Fruit fly (Drosophila melanogaster) whole organism, embryonic: ENCODE results near the gene lgs.

Experiments used
- Abd-B ChIP-seq: fragments of 200-800 bp; sonication (Bioruptor generic); optimal IDR thresholded peaks from 2 replicates; lab custom pipeline; 2018; ENCODE audit warnings: missing biosample characterization, mild to moderate bottlenecking, missing genetic modification characterization, moderate library complexity
- Bteb2 ChIP-seq: fragments of 200-800 bp; sonication (Bioruptor generic); optimal IDR thresholded peaks from 2 replicates; lab custom pipeline; 2016; ENCODE audit warnings: missing biosample characterization, missing genetic modification characterization
- CG1024 ChIP-seq: fragments of 200-800 bp; sonication (Bioruptor generic); IDR thresholded peaks from 2 replicates; pipeline ENCODE4 v1.3.6; 2022; ENCODE audit warnings: missing biosample characterization, missing genetic modification characterization
- CG10654 ChIP-seq: fragments of 200-800 bp; sonication (Bioruptor generic); optimal IDR thresholded peaks from 2 replicates; lab custom pipeline; 2016; ENCODE audit warnings: missing biosample characterization, missing genetic modification characterization
- CG10959 ChIP-seq: fragments of 200-800 bp; sonication (Bioruptor generic); IDR thresholded peaks from 2 replicates; pipeline ENCODE4 v1.3.6; 2022; ENCODE audit warnings: missing biosample characterization, missing genetic modification characterization
- CG11695 ChIP-seq: fragments of 200-800 bp; sonication (Bioruptor generic); IDR thresholded peaks from 3 replicates; pipeline ENCODE4 v1.3.6; 2022; ENCODE audit warnings: missing biosample characterization, missing genetic modification characterization
- CG12391 ChIP-seq: fragments of 200-800 bp; sonication (Bioruptor generic); optimal IDR thresholded peaks from 3 replicates; lab custom pipeline; 2018; ENCODE audit warnings: missing biosample characterization, mild to moderate bottlenecking, missing genetic modification characterization, moderate library complexity
- CG13775 ChIP-seq: fragments of 200-800 bp; sonication (Bioruptor generic); optimal IDR thresholded peaks from 3 replicates; lab custom pipeline; 2017; ENCODE audit warnings: missing biosample characterization, mild to moderate bottlenecking, missing genetic modification characterization
- CG13894 ChIP-seq: fragments of 200-800 bp; sonication (Bioruptor generic); optimal IDR thresholded peaks from 3 replicates; lab custom pipeline; 2018; ENCODE audit warnings: missing biosample characterization, mild to moderate bottlenecking, missing genetic modification characterization, moderate library complexity
- CG1647 ChIP-seq: fragments of 200-800 bp; sonication (Bioruptor generic); optimal IDR thresholded peaks from 3 replicates; lab custom pipeline; 2016; ENCODE audit warnings: missing biosample characterization, missing genetic modification characterization
- CG17359 ChIP-seq: fragments of 200-800 bp; sonication (Bioruptor generic); optimal IDR thresholded peaks from 3 replicates; lab custom pipeline; 2018; ENCODE audit warnings: missing biosample characterization, mild to moderate bottlenecking, missing genetic modification characterization, moderate library complexity
- CG1832 ChIP-seq: fragments of 200-800 bp; sonication (Bioruptor generic); optimal IDR thresholded peaks from 2 replicates; lab custom pipeline; 2017; ENCODE audit warnings: missing biosample characterization, mild to moderate bottlenecking, missing genetic modification characterization, inconsistent platforms
- CG18764 ChIP-seq: fragments of 200-800 bp; sonication (Bioruptor generic); optimal IDR thresholded peaks from 3 replicates; lab custom pipeline; 2016; ENCODE audit warnings: missing biosample characterization, missing genetic modification characterization
- CG2199 ChIP-seq: fragments of 200-800 bp; sonication (Bioruptor generic); IDR thresholded peaks from 3 replicates; pipeline ENCODE4 v1.3.6; 2022; ENCODE audit warnings: missing biosample characterization, missing genetic modification characterization
- CG2712 ChIP-seq: fragments of 200-800 bp; optimal IDR thresholded peaks from 3 replicates; lab custom pipeline; 2019; ENCODE audit warnings: missing biosample characterization, mild to moderate bottlenecking, missing genetic modification characterization, moderate library complexity
- CG30020 ChIP-seq: fragments of 200-800 bp; optimal IDR thresholded peaks from 2 replicates; lab custom pipeline; 2019; ENCODE audit warnings: missing biosample characterization, mild to moderate bottlenecking, missing genetic modification characterization, moderate library complexity
- CG34376 ChIP-seq: fragments of 200-800 bp; sonication (Bioruptor generic); optimal IDR thresholded peaks from 2 replicates; lab custom pipeline; 2018; ENCODE audit warnings: missing biosample characterization, mild to moderate bottlenecking, missing genetic modification characterization
- CG4707 ChIP-seq: fragments of 200-800 bp; sonication (Bioruptor generic); optimal IDR thresholded peaks from 2 replicates; lab custom pipeline; 2018; ENCODE audit warnings: missing biosample characterization, mild to moderate bottlenecking, missing genetic modification characterization, moderate library complexity
- CG8290 ChIP-seq, 3 experiments: fragments of 200-800 bp; sonication (Bioruptor generic); optimal IDR thresholded peaks; 2 replicates each; lab custom pipeline; 2016 to 2019; ENCODE audit warnings: missing biosample characterization in 3 of 3, missing genetic modification characterization in 3 of 3, mild to moderate bottlenecking in 2 of 3, moderate library complexity in 1 of 3
- CG8478 ChIP-seq: fragments of >200 bp; optimal IDR thresholded peaks from 2 replicates; lab custom pipeline; 2018
- ERR ChIP-seq: fragments of 200-800 bp; sonication (Bioruptor generic); optimal IDR thresholded peaks from 2 replicates; lab custom pipeline; 2016; ENCODE audit warnings: missing biosample characterization, missing genetic modification characterization
- Ets97D ChIP-seq: fragments of 200-800 bp; sonication (Bioruptor generic); optimal IDR thresholded peaks from 3 replicates; lab custom pipeline; 2016; ENCODE audit warnings: missing biosample characterization, missing genetic modification characterization
- Gsc ChIP-seq: fragments of 200-800 bp; sonication (Bioruptor generic); IDR thresholded peaks from 2 replicates; pipeline ENCODE4 v1.3.6; 2022; ENCODE audit warnings: missing biosample characterization, missing genetic modification characterization
- HLH3B ChIP-seq: fragments of 200-800 bp; sonication (Bioruptor generic); IDR thresholded peaks from 2 replicates; pipeline ENCODE4 v1.3.6; 2022; ENCODE audit warnings: missing biosample characterization, missing genetic modification characterization
- Hr39 ChIP-seq: fragments of >200 bp; optimal IDR thresholded peaks from 2 replicates; lab custom pipeline; 2017
- Hr51 ChIP-seq, 2 experiments: fragments of 200-800 bp; sonication (Bioruptor generic); optimal IDR thresholded peaks; 2 replicates in 1 of 2; 3 replicates in 1 of 2; lab custom pipeline; 2016 to 2018; ENCODE audit warnings: missing biosample characterization in 2 of 2, missing genetic modification characterization in 2 of 2, mild to moderate bottlenecking in 1 of 2, moderate library complexity in 1 of 2
- MBD-R2 ChIP-seq: fragments of 200-800 bp; sonication (Bioruptor generic); IDR thresholded peaks from 2 replicates; pipeline ENCODE4 v1.3.6; 2022; ENCODE audit warnings: missing biosample characterization, missing genetic modification characterization
- MTF-1 ChIP-seq: fragments of 200-800 bp; sonication (Bioruptor generic); optimal IDR thresholded peaks from 2 replicates; lab custom pipeline; 2018; ENCODE audit warnings: missing biosample characterization, mild to moderate bottlenecking, missing genetic modification characterization, borderline replicate concordance
- Taf1 ChIP-seq: fragments of 200-800 bp; sonication (Bioruptor generic); IDR thresholded peaks from 2 replicates; pipeline ENCODE4 v1.3.6; 2022; ENCODE audit warnings: missing biosample characterization, missing genetic modification characterization
- Tbp ChIP-seq: fragments of >200 bp; optimal IDR thresholded peaks from 2 replicates; lab custom pipeline; 2018; ENCODE audit warnings: missing biosample characterization, missing genetic modification characterization
- YL-1 ChIP-seq: fragments of 200-800 bp; sonication (Bioruptor generic); optimal IDR thresholded peaks from 3 replicates; lab custom pipeline; 2017; ENCODE audit warnings: missing biosample characterization, mild to moderate bottlenecking, missing genetic modification characterization
- amos ChIP-seq: fragments of 200-800 bp; sonication (Bioruptor generic); IDR thresholded peaks from 2 replicates; pipeline ENCODE4 v1.3.6; 2022; ENCODE audit warnings: missing biosample characterization, missing genetic modification characterization; ENCODE audit not compliant: partially characterized antibody
- exex ChIP-seq: fragments of 200-800 bp; sonication (Bioruptor generic); optimal IDR thresholded peaks from 4 replicates; lab custom pipeline; 2018; ENCODE audit warnings: missing biosample characterization, mild to moderate bottlenecking, missing genetic modification characterization, moderate library complexity
- grau ChIP-seq: fragments of 200-800 bp; optimal IDR thresholded peaks from 3 replicates; lab custom pipeline; 2019; ENCODE audit warnings: missing biosample characterization, mild to moderate bottlenecking, missing genetic modification characterization, moderate library complexity
- grn ChIP-seq: fragments of 200-800 bp; sonication (Bioruptor generic); optimal IDR thresholded peaks from 3 replicates; lab custom pipeline; 2017; ENCODE audit warnings: missing biosample characterization, missing genetic modification characterization
- ham ChIP-seq: fragments of 200-800 bp; sonication (Bioruptor generic); IDR thresholded peaks from 2 replicates; pipeline ENCODE4 v1.3.6; 2022; ENCODE audit warnings: missing biosample characterization, missing genetic modification characterization
- jing ChIP-seq: fragments of 200-800 bp; sonication (Bioruptor generic); optimal IDR thresholded peaks from 2 replicates; lab custom pipeline; 2018; ENCODE audit warnings: missing biosample characterization, mild to moderate bottlenecking, missing genetic modification characterization
- ken ChIP-seq: fragments of 200-800 bp; sonication (Bioruptor generic); IDR thresholded peaks from 3 replicates; pipeline ENCODE4 v1.3.6; 2022; ENCODE audit warnings: missing biosample characterization, missing genetic modification characterization
- klu ChIP-seq: fragments of 200-800 bp; sonication (Bioruptor generic); IDR thresholded peaks from 2 replicates; pipeline ENCODE4 v1.3.6; 2022; ENCODE audit warnings: missing biosample characterization, missing genetic modification characterization
- kni ChIP-seq: fragments of 200-800 bp; sonication (Bioruptor generic); optimal IDR thresholded peaks from 3 replicates; lab custom pipeline; 2017; ENCODE audit warnings: mild to moderate bottlenecking, missing biosample characterization, missing genetic modification reagents, missing genetic modification characterization
- lmd ChIP-seq: fragments of 200-800 bp; sonication (Bioruptor generic); IDR thresholded peaks from 2 replicates; pipeline ENCODE4 v1.3.6; 2022; ENCODE audit warnings: missing biosample characterization, missing genetic modification characterization
- onecut ChIP-seq: fragments of 200-800 bp; sonication (Bioruptor generic); IDR thresholded peaks from 2 replicates; pipeline ENCODE4 v1.3.6; 2022; ENCODE audit warnings: missing biosample characterization, missing genetic modification characterization
- ranshi ChIP-seq: fragments of 200-800 bp; sonication (Bioruptor generic); IDR thresholded peaks from 2 replicates; pipeline ENCODE4 v1.3.6; 2022; ENCODE audit warnings: missing biosample characterization, missing genetic modification characterization
- sc ChIP-seq, 3 experiments: fragments of >200 bp in 2 of 3; fragments of 200-800 bp in 1 of 3; sonication (Bioruptor generic) in 1 of 3; optimal IDR thresholded peaks; 2 replicates in 2 of 3; 3 replicates in 1 of 3; lab custom pipeline; 2017; ENCODE audit warnings: mild to moderate bottlenecking in 1 of 3, missing biosample characterization in 1 of 3, missing genetic modification characterization in 1 of 3, missing genetic modification reagents in 1 of 3
- sd ChIP-seq: fragments of 200-800 bp; sonication (Bioruptor generic); optimal IDR thresholded peaks from 3 replicates; lab custom pipeline; 2018; ENCODE audit warnings: missing biosample characterization, mild to moderate bottlenecking, missing genetic modification characterization, moderate library complexity
- so ChIP-seq: fragments of 200-800 bp; sonication (Bioruptor generic); IDR thresholded peaks from 3 replicates; pipeline ENCODE4 v1.3.6; 2022; ENCODE audit warnings: missing biosample characterization, missing genetic modification characterization
- tna ChIP-seq: fragments of 200-800 bp; sonication (Bioruptor generic); IDR thresholded peaks from 2 replicates; pipeline ENCODE4 v1.3.6; 2022; ENCODE audit warnings: missing biosample characterization, missing genetic modification characterization; ENCODE audit not compliant: partially characterized antibody
- trem ChIP-seq: fragments of 200-800 bp; optimal IDR thresholded peaks from 3 replicates; lab custom pipeline; 2019; ENCODE audit warnings: missing biosample characterization, mild to moderate bottlenecking, missing genetic modification characterization, moderate library complexity
- trh ChIP-seq: fragments of 200-800 bp; sonication (Bioruptor generic); optimal IDR thresholded peaks from 2 replicates; lab custom pipeline; 2016; ENCODE audit warnings: missing biosample characterization, missing genetic modification characterization
- vvl ChIP-seq: fragments of 200-800 bp; sonication (Bioruptor generic); IDR thresholded peaks from 2 replicates; pipeline ENCODE4 v1.3.6; 2022; ENCODE audit warnings: missing biosample characterization, missing genetic modification characterization

lgs gene

DNA sequence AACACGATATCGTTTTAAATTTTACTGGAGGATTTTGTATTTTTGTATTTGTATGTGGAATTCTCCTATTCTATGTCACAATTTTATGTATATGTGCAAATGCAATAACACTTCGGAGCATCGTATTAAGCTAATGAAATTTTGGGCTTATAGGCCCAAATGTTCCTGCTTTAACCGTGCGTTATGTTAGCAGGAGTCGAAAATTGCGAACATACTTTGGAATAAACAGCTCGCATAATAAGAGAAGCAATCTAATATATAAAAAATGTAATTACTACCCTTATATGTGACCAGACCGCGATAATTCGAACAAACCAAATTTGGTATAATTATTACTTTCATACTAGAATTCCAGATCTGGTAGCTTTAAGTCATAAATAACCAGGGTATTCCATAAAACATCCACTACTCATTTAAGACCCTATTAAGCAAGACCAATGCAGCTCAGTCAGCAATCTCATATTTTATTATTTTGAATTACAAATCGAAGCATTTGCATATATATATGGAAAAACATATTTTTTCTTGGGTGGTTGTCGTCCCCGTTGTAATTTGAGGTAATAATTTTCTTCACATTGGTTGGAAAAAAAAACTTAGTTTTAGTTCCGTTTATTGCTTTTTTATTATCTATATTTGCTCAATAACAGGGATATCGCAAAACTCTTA, at the start of gene lgs (continued):
- TF ChIP-seq lmd (GFP tag; lab: Robert Waterston, UW) (no peak), CG30020 (peak; percentile 97), CG11695 (GFP tag; lab: Robert Waterston, UW) (no peak), amos (no peak), HLH3B (GFP tag; lab: Robert Waterston, UW) (no peak), CG10959 (GFP tag; lab: Robert Waterston, UW) (no peak), ranshi (GFP tag; lab: Robert Waterston, UW) (no peak), CG18764 (GFP tag; lab: Kevin White, UChicago) (no peak), Gsc (GFP tag; lab: Robert Waterston, UW) (no peak), CG2712 (tag; lab: Kevin White, UChicago) (peak; percentile 34), onecut (GFP tag; lab: Robert Waterston, UW) (peak; percentile 31; the same call in 1 of the 2 replicates), Hr51 (GFP tag; optimal IDR thresholded peaks at IDR 0.05; lab: Kevin White, UChicago) (peak in 1 of 2 experiments; percentile 6), MBD-R2 (GFP tag; lab: Robert Waterston, UW) (peak; percentile 44; the same call in 1 of the 2 replicates), Bteb2 (GFP tag; lab: Kevin White, UChicago) (no peak), CG1024 (GFP tag; lab: Robert Waterston, UW) (peak; percentile 93), vvl (GFP tag; lab: Robert Waterston, UW) (no peak), klu (no peak), MTF-1 (no peak), Ets97D (peak; percentile 26), CG8290 (GFP tag; optimal IDR thresholded peaks at IDR 0.05; lab: Kevin White, UChicago) (no peak), CG8290 (tag; optimal IDR thresholded peaks at IDR 0.05; lab: Kevin White, UChicago) (peak in 1 of 2 experiments; percentile 66), CG13894 (tag; lab: Kevin White, UChicago) (peak; percentile 10), CG4707 (GFP tag; lab: Kevin White, UChicago) (no peak), trh (GFP tag; lab: Kevin White, UChicago) (no peak), ERR (GFP tag; lab: Kevin White, UChicago) (no peak), kni (GFP tag; lab: Kevin White, UChicago) (no peak), so (GFP tag; lab: Robert Waterston, UW) (no peak), CG8478 (no peak), CG17359 (tag; lab: Kevin White, UChicago) (peak; percentile 26), Hr39 (lab: Kevin White, UChicago) (no peak), jing (GFP tag; lab: Kevin White, UChicago) (no peak), grn (GFP tag; lab: Kevin White, UChicago) (no peak), sd (tag; lab: Kevin White, UChicago) (no peak), CG1832 (no peak), YL-1 (peak; percentile 71), sc (optimal IDR thresholded peaks at IDR 0.05; lab: Kevin White, UChicago) (no peak), sc (GFP tag; optimal IDR thresholded peaks at IDR 0.05; lab: Kevin White, UChicago) (peak; percentile 8), CG12391 (tag; lab: Kevin White, UChicago) (peak; percentile 42), Tbp (GFP tag; lab: Kevin White, UChicago) (no peak), ken (GFP tag; lab: Robert Waterston, UW) (no peak), CG10654 (GFP tag; lab: Kevin White, UChicago) (no peak), CG1647 (no peak), ham (GFP tag; lab: Robert Waterston, UW) (no peak), CG2199 (GFP tag; lab: Robert Waterston, UW) (0 out of 3 replicates have a peak, but pooled peaks have one; percentile 27), CG13775 (GFP tag; lab: Kevin White, UChicago) (no peak), Taf1 (GFP tag; lab: Robert Waterston, UW) (0 out of 2 replicates have a peak, but pooled peaks have one; percentile 7), CG34376 (GFP tag; lab: Kevin White, UChicago) (no peak), tna (no peak), Abd-B (GFP tag; lab: Kevin White, UChicago) (no peak), grau (no peak), trem (tag; lab: Kevin White, UChicago) (peak; percentile 21), exex (tag; lab: Kevin White, UChicago) (no peak)
